Worm (Caenorhabditis elegans) whole organism, L3 larva: ENCODE results near the gene C08B6.3.

Source experiments
- elt-3 ChIP-seq, 3 experiments: fragments of 150-350 bp in 1 of 3; sonication (generic microtip) in 2 of 3; optimal IDR thresholded peaks; 2 replicates in 2 of 3; 4 replicates in 1 of 3; lab custom pipeline; 2014 to 2017; ENCODE audit warnings: missing biosample characterization in 3 of 3, missing genetic modification characterization in 3 of 3
- zag-1 ChIP-seq: fragments of 150-350 bp; optimal IDR thresholded peaks from 2 replicates; lab custom pipeline; 2014; ENCODE audit warnings: missing biosample characterization, missing genetic modification characterization

DNA sequence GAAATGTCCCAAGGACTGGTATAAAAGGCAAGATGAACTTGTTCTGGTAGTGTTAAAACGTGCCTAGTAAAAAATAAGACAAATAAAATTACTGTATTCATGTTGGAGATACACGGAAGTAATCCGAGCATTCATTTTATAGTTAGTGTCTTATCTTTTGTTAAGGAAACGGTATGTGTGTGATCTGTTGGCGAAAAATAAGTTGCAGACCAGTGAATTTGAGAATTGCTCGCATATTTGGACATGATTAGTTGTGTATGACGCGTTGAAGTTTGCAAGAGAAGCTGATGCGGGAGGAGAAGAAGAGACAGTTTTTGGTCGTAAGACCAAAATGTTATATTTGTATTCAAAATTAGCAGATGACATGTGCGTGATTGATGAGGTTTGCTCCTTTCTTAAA is 10.2 kb downstream of the C08B6.3 start, which contains the start of gene C08B6.14:
- TF ChIP-seq elt-3 (tag; optimal IDR thresholded peaks at IDR 0.05; lab: Kevin White, UChicago) (no peak), zag-1 (tag; lab: Kevin White, UChicago) (no peak)
